Worm (Caenorhabditis elegans) whole organism, L2 larva: ENCODE data around the gene F42H10.3.

Experiments used
- C34F6.9 ChIP-seq: fragments of 150-350 bp; optimal IDR thresholded peaks from 2 replicates; lab custom pipeline; 2014; ENCODE audit warnings: missing biosample characterization, missing genetic modification characterization
- F13H6.1 ChIP-seq: sonication (generic microtip); optimal IDR thresholded peaks from 2 replicates; lab custom pipeline; 2016; ENCODE audit warnings: missing genetic modification characterization, missing compliant biosample characterization
- R02D3.7 ChIP-seq: fragments of 150-350 bp; optimal IDR thresholded peaks from 2 replicates; lab custom pipeline; 2014; ENCODE audit warnings: missing biosample characterization, missing genetic modification characterization
- Y55F3AM.14 ChIP-seq: fragments of 200-800 bp; sonication (Bioruptor generic); optimal IDR thresholded peaks from 2 replicates; lab custom pipeline; 2018; ENCODE audit warnings: mild to moderate bottlenecking, missing genetic modification characterization, missing compliant biosample characterization
- ZK546.5 ChIP-seq: sonication (generic microtip); optimal IDR thresholded peaks from 2 replicates; lab custom pipeline; 2017; ENCODE audit warnings: missing biosample characterization, missing genetic modification characterization
- ama-1 ChIP-seq: fragments of 150-350 bp; optimal IDR thresholded peaks from 2 replicates; lab custom pipeline; 2018; ENCODE audit warnings: inconsistent platforms
- blmp-1 ChIP-seq: sonication (generic microtip); optimal IDR thresholded peaks from 2 replicates; lab custom pipeline; 2017; ENCODE audit warnings: missing genetic modification characterization, mild to moderate bottlenecking, missing compliant biosample characterization, antibody characterized with exemption, moderate library complexity; ENCODE audit not compliant: insufficient read depth
- ceh-82 ChIP-seq: fragments of 150-350 bp; optimal IDR thresholded peaks from 2 replicates; lab custom pipeline; 2014; ENCODE audit warnings: missing biosample characterization, missing genetic modification characterization
- crh-2 ChIP-seq: sonication (generic microtip); optimal IDR thresholded peaks from 2 replicates; lab custom pipeline; 2017; ENCODE audit warnings: missing biosample characterization, missing genetic modification characterization
- dmd-4 ChIP-seq: sonication (generic microtip); optimal IDR thresholded peaks from 2 replicates; lab custom pipeline; 2017; ENCODE audit warnings: missing biosample characterization, missing genetic modification characterization
- egl-27 ChIP-seq: sonication (generic microtip); optimal IDR thresholded peaks from 3 replicates; lab custom pipeline; 2017; ENCODE audit warnings: missing biosample characterization, missing genetic modification reagents, missing genetic modification characterization
- elt-1 ChIP-seq: fragments of 150-350 bp; optimal IDR thresholded peaks from 2 replicates; lab custom pipeline; 2014; ENCODE audit warnings: missing biosample characterization, missing genetic modification characterization
- elt-3 ChIP-seq: sonication (generic microtip); optimal IDR thresholded peaks from 2 replicates; lab custom pipeline; 2017; ENCODE audit warnings: missing biosample characterization, missing genetic modification characterization
- fos-1 ChIP-seq: fragments of 150-350 bp; optimal IDR thresholded peaks from 2 replicates; lab custom pipeline; 2014; ENCODE audit warnings: missing biosample characterization, missing genetic modification characterization
- gmeb-1 ChIP-seq: fragments of 150-350 bp; optimal IDR thresholded peaks from 2 replicates; lab custom pipeline; 2014; ENCODE audit warnings: missing biosample characterization, missing genetic modification characterization
- lin-11 ChIP-seq: fragments of 150-350 bp; sonication (generic microtip); optimal IDR thresholded peaks from 2 replicates; lab custom pipeline; 2014; ENCODE audit warnings: missing biosample characterization, missing genetic modification characterization, inconsistent platforms, mixed read lengths
- lin-13 ChIP-seq: fragments of 150-350 bp; optimal IDR thresholded peaks from 2 replicates; lab custom pipeline; 2014; ENCODE audit warnings: missing biosample characterization, missing genetic modification reagents, missing genetic modification characterization
- lin-39 ChIP-seq: fragments of 150-350 bp; optimal IDR thresholded peaks from 2 replicates; lab custom pipeline; 2014; ENCODE audit warnings: missing biosample characterization, missing genetic modification reagents, missing genetic modification characterization
- lsy-2 ChIP-seq, 2 experiments: fragments of 150-350 bp in 1 of 2; sonication (generic microtip) in 1 of 2; optimal IDR thresholded peaks; 2 replicates each; lab custom pipeline; 2014 to 2017; ENCODE audit warnings: missing biosample characterization in 2 of 2, missing genetic modification characterization in 2 of 2
- nhr-10 ChIP-seq: sonication (generic microtip); optimal IDR thresholded peaks from 2 replicates; lab custom pipeline; 2017; ENCODE audit warnings: missing biosample characterization, missing genetic modification characterization
- nhr-11 ChIP-seq: fragments of 150-350 bp; optimal IDR thresholded peaks from 2 replicates; lab custom pipeline; 2014; ENCODE audit warnings: missing biosample characterization, missing genetic modification characterization
- nhr-12 ChIP-seq: fragments of 150-350 bp; optimal IDR thresholded peaks from 2 replicates; lab custom pipeline; 2014; ENCODE audit warnings: missing biosample characterization, missing genetic modification characterization
- nhr-129 ChIP-seq: fragments of 150-350 bp; optimal IDR thresholded peaks from 2 replicates; lab custom pipeline; 2014; ENCODE audit warnings: missing biosample characterization, missing genetic modification characterization
- nhr-21 ChIP-seq: fragments of 150-350 bp; optimal IDR thresholded peaks from 2 replicates; lab custom pipeline; 2014; ENCODE audit warnings: missing biosample characterization, missing genetic modification characterization
- nhr-237 ChIP-seq: fragments of 150-350 bp; optimal IDR thresholded peaks from 2 replicates; lab custom pipeline; 2014; ENCODE audit warnings: missing biosample characterization, missing genetic modification characterization
- nhr-25 ChIP-seq: fragments of 150-350 bp; sonication (generic microtip); optimal IDR thresholded peaks from 3 replicates; lab custom pipeline; 2014; ENCODE audit warnings: missing biosample characterization, missing genetic modification characterization
- nhr-77 ChIP-seq: fragments of 150-350 bp; optimal IDR thresholded peaks from 2 replicates; lab custom pipeline; 2014; ENCODE audit warnings: missing biosample characterization, missing genetic modification characterization
- sem-4 ChIP-seq: fragments of 150-350 bp; optimal IDR thresholded peaks from 2 replicates; lab custom pipeline; 2014; ENCODE audit warnings: missing biosample characterization, missing genetic modification reagents, missing genetic modification characterization
- skn-1 ChIP-seq: sonication (generic microtip); optimal IDR thresholded peaks from 2 replicates; lab custom pipeline; 2017; ENCODE audit warnings: missing biosample characterization, missing genetic modification characterization
- sma-3 ChIP-seq: sonication (generic microtip); optimal IDR thresholded peaks from 2 replicates; lab custom pipeline; 2016; ENCODE audit warnings: missing genetic modification reagents, missing genetic modification characterization, missing compliant biosample characterization
- sma-9 ChIP-seq, 2 experiments: fragments of 150-350 bp in 1 of 2; sonication (generic microtip) in 1 of 2; optimal IDR thresholded peaks; 2 replicates each; lab custom pipeline; 2014 to 2016; ENCODE audit warnings: missing genetic modification characterization in 2 of 2, mild to moderate bottlenecking in 1 of 2, missing biosample characterization in 1 of 2, missing compliant biosample characterization in 1 of 2, missing genetic modification reagents in 1 of 2, moderate library complexity in 1 of 2
- unc-39 ChIP-seq: fragments of 150-350 bp; optimal IDR thresholded peaks from 2 replicates; lab custom pipeline; 2014; ENCODE audit warnings: missing biosample characterization, missing genetic modification characterization
- unc-55 ChIP-seq: fragments of 150-350 bp; sonication (generic microtip); optimal IDR thresholded peaks from 3 replicates; lab custom pipeline; 2014; ENCODE audit warnings: missing biosample characterization, missing genetic modification reagents, missing genetic modification characterization
- zag-1 ChIP-seq: fragments of 150-350 bp; optimal IDR thresholded peaks from 2 replicates; lab custom pipeline; 2014; ENCODE audit warnings: missing biosample characterization, missing genetic modification characterization
- ztf-1 ChIP-seq: fragments of 200-800 bp; sonication (Bioruptor generic); conservative IDR thresholded peaks from 2 replicates; pipeline ENCODE4 v1.3.6; 2022; ENCODE audit warnings: missing genetic modification characterization, missing compliant biosample characterization

F42H10.3 gene

ce11 chrIII:8490254-8490653 is 6.3 kb downstream of the F42H10.3 start, which contains the start of the genes ess-2 and F42H10.2:
Gene ess-2, minus strand, starts transcription at chrIII:8490352.
Gene F42H10.2, plus strand, starts transcription at chrIII:8490620.
- TF ChIP-seq ceh-82 (tag; lab: Kevin White, UChicago) (no peak), skn-1 (tag; lab: Kevin White, UChicago) (no peak), nhr-77 (no peak), ztf-1 (GFP tag; lab: Robert Waterston, UW) (no peak), zag-1 (tag; lab: Kevin White, UChicago) (no peak), lsy-2 (tag; optimal IDR thresholded peaks at IDR 0.05; lab: Kevin White, UChicago) (peak in 1 of 2 experiments; percentile 78), nhr-129 (tag; lab: Kevin White, UChicago) (peak; percentile 25), blmp-1 (tag; lab: Kevin White, UChicago) (no peak), lin-13 (peak; percentile 19), gmeb-1 (tag; lab: Kevin White, UChicago) (peak; percentile 49), C34F6.9 (tag; lab: Kevin White, UChicago) (peak; percentile 83), ZK546.5 (tag; lab: Kevin White, UChicago) (no peak), F13H6.1 (tag; lab: Kevin White, UChicago) (no peak), lin-11 (tag; lab: Kevin White, UChicago) (no peak), fos-1 (tag; lab: Kevin White, UChicago) (peak; percentile 42), nhr-25 (tag; lab: Kevin White, UChicago) (peak; percentile 54), nhr-10 (tag; lab: Kevin White, UChicago) (no peak), unc-55 (GFP tag; lab: Kevin White, UChicago) (peak; percentile 86), crh-2 (tag; lab: Kevin White, UChicago) (peak; percentile 47), sma-3 (GFP tag; lab: Kevin White, UChicago) (peak; percentile 22)
- TF ChIP-seq, all 48 proteins: peak for 10

- TF ChIP-seq gmeb-1 (tag; lab: Kevin White, UChicago) (no peak), unc-39 (tag; lab: Kevin White, UChicago) (no peak), dmd-4 (tag; lab: Kevin White, UChicago) (no peak), crh-2 (tag; lab: Kevin White, UChicago) (no peak), nhr-21 (tag; lab: Kevin White, UChicago) (no peak), R02D3.7 (tag; lab: Kevin White, UChicago) (no peak), sma-9 (GFP tag; optimal IDR thresholded peaks at IDR 0.05; lab: Kevin White, UChicago) (no peak), sma-9 (tag; optimal IDR thresholded peaks at IDR 0.05; lab: Kevin White, UChicago) (no peak), ama-1 (lab: Kevin White, UChicago) (no peak), sem-4 (tag; lab: Kevin White, UChicago) (no peak), nhr-237 (no peak), Y55F3AM.14 (no peak), nhr-25 (tag; lab: Kevin White, UChicago) (no peak), elt-3 (tag; lab: Kevin White, UChicago) (no peak), nhr-10 (tag; lab: Kevin White, UChicago) (no peak), nhr-12 (tag; lab: Kevin White, UChicago) (no peak), unc-55 (GFP tag; lab: Kevin White, UChicago) (no peak), elt-1 (tag; lab: Kevin White, UChicago) (no peak), ceh-82 (tag; lab: Kevin White, UChicago) (no peak)
- TF ChIP-seq, all 48 proteins: peak for 0
Measured at ce11 chrIII:8491945-8492344, 8.0 kb downstream of the F42H10.3 start.

ce11 chrIII:8494708-8495107 is 10.8 kb downstream of the F42H10.3 start, which contains the start of gene pac-1:
Gene pac-1, plus strand, starts transcription at chrIII:8495008.
- TF ChIP-seq lin-11 (tag; lab: Kevin White, UChicago): no peak
- no peak for TF ChIP-seq sem-4 (tag; lab: Kevin White, UChicago)
- TF ChIP-seq nhr-11 (tag; lab: Kevin White, UChicago): no peak
- no peak for TF ChIP-seq lin-39 (tag; lab: Kevin White, UChicago)
- TF ChIP-seq nhr-77: no peak
- no peak for TF ChIP-seq Y55F3AM.14
- TF ChIP-seq, all 48 proteins: peak for 0

- no peak for TF ChIP-seq zag-1 (tag; lab: Kevin White, UChicago)
- TF ChIP-seq lsy-2 (tag; optimal IDR thresholded peaks at IDR 0.05; lab: Kevin White, UChicago): peak in 1 of 2 experiments; percentile 28
- TF ChIP-seq F13H6.1 (tag; lab: Kevin White, UChicago): peak; percentile 41
- TF ChIP-seq egl-27 (tag; lab: Kevin White, UChicago): peak; percentile 8
- TF ChIP-seq nhr-25 (tag; lab: Kevin White, UChicago): peak; percentile 17
- no peak for TF ChIP-seq ama-1 (lab: Kevin White, UChicago)
Measured at ce11 chrIII:8503341-8503740, 19.4 kb downstream of the F42H10.3 start.
